Worm (Caenorhabditis elegans) whole organism, L4 larva: ENCODE data around the gene col-101.

Source experiments
- F10B5.3 ChIP-seq: sonication (generic microtip); optimal IDR thresholded peaks from 2 replicates; lab custom pipeline; 2016; ENCODE audit warnings: mild to moderate bottlenecking, missing genetic modification characterization, missing compliant biosample characterization
- Y48G9A.11 ChIP-seq: fragments of 200-800 bp; sonication (Bioruptor generic); IDR thresholded peaks from 2 replicates; pipeline ENCODE4 v1.3.6; 2022; ENCODE audit warnings: missing genetic modification reagents, missing genetic modification characterization, missing compliant biosample characterization
- aha-1 ChIP-seq: fragments of 150-350 bp; peaks from one replicate; lab custom pipeline; 2014; ENCODE audit warnings: missing biosample characterization, missing genetic modification characterization
- arid-1 ChIP-seq: fragments of 200-800 bp; sonication (Bioruptor generic); conservative IDR thresholded peaks from 2 replicates; pipeline ENCODE4 v1.3.6; 2022; ENCODE audit warnings: missing genetic modification reagents, missing genetic modification characterization, missing compliant biosample characterization
- ceh-44 ChIP-seq: fragments of 200-800 bp; sonication (Bioruptor generic); IDR thresholded peaks from 2 replicates; pipeline ENCODE4 v1.3.6; 2022; ENCODE audit warnings: missing genetic modification reagents, missing genetic modification characterization, missing compliant biosample characterization
- ceh-62 ChIP-seq: sonication (generic microtip); optimal IDR thresholded peaks from 2 replicates; lab custom pipeline; 2017; ENCODE audit warnings: missing biosample characterization, missing genetic modification characterization
- ces-1 ChIP-seq: fragments of 150-350 bp; sonication (generic microtip); optimal IDR thresholded peaks from 4 replicates; lab custom pipeline; 2014; ENCODE audit warnings: missing biosample characterization, missing genetic modification reagents, missing genetic modification characterization
- ctbp-1 ChIP-seq: fragments of 200-800 bp; sonication (Bioruptor generic); IDR thresholded peaks from 2 replicates; pipeline ENCODE4 v1.3.6; 2022; ENCODE audit warnings: missing genetic modification reagents, missing genetic modification characterization, missing compliant biosample characterization
- daf-12 ChIP-seq: fragments of 150-350 bp; optimal IDR thresholded peaks from 2 replicates; lab custom pipeline; 2014; ENCODE audit warnings: missing biosample characterization, missing genetic modification reagents, missing genetic modification characterization
- daf-16 ChIP-seq, 3 experiments: sonication (generic microtip); optimal IDR thresholded peaks; 2 replicates each; lab custom pipeline; 2016 to 2017; ENCODE audit warnings: missing genetic modification characterization in 3 of 3, missing genetic modification reagents in 3 of 3, mild to moderate bottlenecking in 2 of 3, missing compliant biosample characterization in 2 of 3, missing biosample characterization in 1 of 3, moderate library complexity in 1 of 3
- dmd-6 ChIP-seq: fragments of 200-800 bp; sonication (Bioruptor generic); IDR thresholded peaks from 2 replicates; pipeline ENCODE4 v1.3.6; 2022; ENCODE audit warnings: missing genetic modification reagents, missing genetic modification characterization, missing compliant biosample characterization
- dmd-8 ChIP-seq: fragments of 200-800 bp; sonication (Bioruptor generic); IDR thresholded peaks from 2 replicates; pipeline ENCODE4 v1.3.6; 2022; ENCODE audit warnings: missing genetic modification characterization, missing compliant biosample characterization
- dve-1 ChIP-seq: sonication (generic microtip); optimal IDR thresholded peaks from 2 replicates; lab custom pipeline; 2017; ENCODE audit warnings: antibody characterized with exemption, mild to moderate bottlenecking, missing genetic modification characterization, missing compliant biosample characterization; ENCODE audit not compliant: insufficient read depth
- egl-27 ChIP-seq: sonication (generic microtip); optimal IDR thresholded peaks from 3 replicates; lab custom pipeline; 2017; ENCODE audit warnings: missing biosample characterization, missing genetic modification reagents, missing genetic modification characterization
- egl-43 ChIP-seq: fragments of 200-800 bp; sonication (Bioruptor generic); IDR thresholded peaks from 2 replicates; pipeline ENCODE4 v1.3.6; 2022; ENCODE audit warnings: missing genetic modification reagents, missing genetic modification characterization, missing compliant biosample characterization
- fos-1 ChIP-seq: fragments of 150-350 bp; optimal IDR thresholded peaks from 2 replicates; lab custom pipeline; 2014; ENCODE audit warnings: missing biosample characterization, missing genetic modification characterization
- hlh-11 ChIP-seq: fragments of 200-800 bp; sonication (Bioruptor generic); optimal IDR thresholded peaks from 2 replicates; lab custom pipeline; 2018; ENCODE audit warnings: mild to moderate bottlenecking, missing genetic modification characterization, missing compliant biosample characterization
- hlh-30 ChIP-seq: sonication (generic microtip); optimal IDR thresholded peaks from 2 replicates; lab custom pipeline; 2017; ENCODE audit warnings: antibody characterized with exemption, mild to moderate bottlenecking, missing genetic modification characterization, missing compliant biosample characterization; ENCODE audit not compliant: insufficient read depth
- hmg-1.1 ChIP-seq: fragments of 200-800 bp; sonication (Bioruptor generic); IDR thresholded peaks from 2 replicates; pipeline ENCODE4 v1.3.6; 2022; ENCODE audit warnings: missing genetic modification reagents, missing genetic modification characterization, missing compliant biosample characterization
- jun-1 ChIP-seq: fragments of 150-350 bp; optimal IDR thresholded peaks from 2 replicates; lab custom pipeline; 2014; ENCODE audit warnings: missing biosample characterization, missing genetic modification reagents, missing genetic modification characterization
- lim-7 ChIP-seq: fragments of 200-800 bp; sonication (Bioruptor generic); IDR thresholded peaks from 2 replicates; pipeline ENCODE4 v1.3.6; 2022; ENCODE audit warnings: missing genetic modification characterization, missing compliant biosample characterization
- lin-1 ChIP-seq: fragments of 200-800 bp; sonication (Bioruptor generic); IDR thresholded peaks from 2 replicates; pipeline ENCODE4 v1.3.6; 2022; ENCODE audit warnings: missing genetic modification reagents, missing genetic modification characterization, missing compliant biosample characterization
- lin-15B ChIP-seq: fragments of 150-350 bp; sonication (generic microtip); optimal IDR thresholded peaks from 3 replicates; lab custom pipeline; 2014; ENCODE audit warnings: missing biosample characterization, missing genetic modification characterization
- lsy-2 ChIP-seq, 2 experiments: fragments of 150-350 bp in 1 of 2; sonication (generic microtip) in 1 of 2; optimal IDR thresholded peaks; 2 replicates each; lab custom pipeline; 2014 to 2017; ENCODE audit warnings: missing biosample characterization in 2 of 2, missing genetic modification characterization in 2 of 2
- mes-2 ChIP-seq: sonication (generic microtip); optimal IDR thresholded peaks from 2 replicates; lab custom pipeline; 2016; ENCODE audit warnings: missing genotype, mild to moderate bottlenecking, missing genetic modification characterization, missing compliant biosample characterization; ENCODE audit not compliant: poor library complexity, severe bottlenecking
- nhr-102 ChIP-seq: sonication (generic microtip); optimal IDR thresholded peaks from 2 replicates; lab custom pipeline; 2016; ENCODE audit warnings: mild to moderate bottlenecking, missing genetic modification characterization, moderate library complexity, missing compliant biosample characterization
- nhr-11 ChIP-seq: fragments of 150-350 bp; optimal IDR thresholded peaks from 2 replicates; lab custom pipeline; 2014; ENCODE audit warnings: missing biosample characterization, missing genetic modification characterization
- nhr-237 ChIP-seq: sonication (generic microtip); optimal IDR thresholded peaks from 2 replicates; lab custom pipeline; 2017; ENCODE audit warnings: missing biosample characterization, missing genetic modification characterization
- nhr-25 ChIP-seq: sonication (generic microtip); optimal IDR thresholded peaks from 2 replicates; lab custom pipeline; 2017; ENCODE audit warnings: missing genetic modification characterization, mild to moderate bottlenecking, missing compliant biosample characterization, antibody characterized with exemption, moderate library complexity, borderline replicate concordance; ENCODE audit not compliant: insufficient read depth
- nhr-28 ChIP-seq: fragments of 150-350 bp; optimal IDR thresholded peaks from 2 replicates; lab custom pipeline; 2014; ENCODE audit warnings: missing biosample characterization, missing genetic modification characterization
- nhr-41 ChIP-seq: fragments of 200-800 bp; sonication (Bioruptor generic); IDR thresholded peaks from 2 replicates; pipeline ENCODE4 v1.3.6; 2022; ENCODE audit warnings: missing genetic modification reagents, missing genetic modification characterization, missing compliant biosample characterization
- nhr-42 ChIP-seq: fragments of 200-800 bp; sonication (Bioruptor generic); IDR thresholded peaks from 2 replicates; pipeline ENCODE4 v1.3.6; 2022; ENCODE audit warnings: missing genetic modification characterization, missing compliant biosample characterization
- nhr-48 ChIP-seq: sonication (generic microtip); optimal IDR thresholded peaks from 2 replicates; lab custom pipeline; 2016; ENCODE audit warnings: mild to moderate bottlenecking, missing genetic modification characterization, missing compliant biosample characterization
- nhr-6 ChIP-seq: fragments of 150-350 bp; optimal IDR thresholded peaks from 2 replicates; lab custom pipeline; 2014; ENCODE audit warnings: missing biosample characterization, missing genetic modification characterization
- nhr-76 ChIP-seq: fragments of 150-350 bp; optimal IDR thresholded peaks from 2 replicates; lab custom pipeline; 2014; ENCODE audit warnings: missing biosample characterization, missing genetic modification characterization
- nhr-77 ChIP-seq: fragments of 150-350 bp; optimal IDR thresholded peaks from 2 replicates; lab custom pipeline; 2014; ENCODE audit warnings: missing biosample characterization, missing genetic modification characterization
- pha-4 ChIP-seq, 2 experiments: fragments of 150-350 bp in 1 of 2; fragments of 200-800 bp in 1 of 2; sonication (Bioruptor generic) in 1 of 2; IDR thresholded peaks in 1 of 2; optimal IDR thresholded peaks in 1 of 2; 2 replicates each; pipeline versions ENCODE4 v1.3.6 to Lab custom; 2014 to 2022; ENCODE audit warnings: missing genetic modification characterization in 2 of 2, missing genetic modification reagents in 2 of 2, missing biosample characterization in 1 of 2, missing compliant biosample characterization in 1 of 2
- php-3 ChIP-seq: fragments of 200-800 bp; sonication (Bioruptor generic); IDR thresholded peaks from 2 replicates; pipeline ENCODE4 v1.3.6; 2022; ENCODE audit warnings: missing genetic modification reagents, missing genetic modification characterization, missing compliant biosample characterization
- pqm-1 ChIP-seq: sonication (generic microtip); optimal IDR thresholded peaks from 2 replicates; lab custom pipeline; 2017; ENCODE audit warnings: missing biosample characterization, missing genetic modification characterization
- rbr-2 ChIP-seq: sonication (generic microtip); optimal IDR thresholded peaks from 2 replicates; lab custom pipeline; 2016; ENCODE audit warnings: missing genotype, missing genetic modification characterization, missing compliant biosample characterization
- set-16 ChIP-seq: fragments of 200-800 bp; sonication (Bioruptor generic); IDR thresholded peaks from 2 replicates; pipeline ENCODE4 v1.3.6; 2022; ENCODE audit warnings: missing genetic modification reagents, missing genetic modification characterization, missing compliant biosample characterization
- spr-3 ChIP-seq: fragments of 200-800 bp; sonication (Bioruptor generic); optimal IDR thresholded peaks from 2 replicates; lab custom pipeline; 2018; ENCODE audit warnings: mild to moderate bottlenecking, missing genetic modification characterization, missing compliant biosample characterization
- tag-97 ChIP-seq: fragments of 200-800 bp; sonication (Bioruptor generic); IDR thresholded peaks from 2 replicates; pipeline ENCODE4 v1.3.6; 2022; ENCODE audit warnings: missing genetic modification characterization, missing compliant biosample characterization
- tra-1 ChIP-seq: fragments of 200-800 bp; sonication (Bioruptor generic); IDR thresholded peaks from 2 replicates; pipeline ENCODE4 v1.3.6; 2022; ENCODE audit warnings: missing genetic modification reagents, missing genetic modification characterization, missing compliant biosample characterization
- unc-62 ChIP-seq, 3 experiments: fragments of 150-350 bp in 1 of 3; sonication (generic microtip); optimal IDR thresholded peaks in 2 of 3; peaks in 1 of 3; 1 replicate in 1 of 3; 2 replicates in 2 of 3; lab custom pipeline; 2014 to 2017; ENCODE audit warnings: missing biosample characterization in 3 of 3, missing genetic modification characterization in 3 of 3, missing genetic modification reagents in 3 of 3, missing genotype in 1 of 3
- ztf-11 ChIP-seq: fragments of 150-350 bp; optimal IDR thresholded peaks from 2 replicates; lab custom pipeline; 2014; ENCODE audit warnings: missing biosample characterization, missing genetic modification characterization

col-101 gene

DNA sequence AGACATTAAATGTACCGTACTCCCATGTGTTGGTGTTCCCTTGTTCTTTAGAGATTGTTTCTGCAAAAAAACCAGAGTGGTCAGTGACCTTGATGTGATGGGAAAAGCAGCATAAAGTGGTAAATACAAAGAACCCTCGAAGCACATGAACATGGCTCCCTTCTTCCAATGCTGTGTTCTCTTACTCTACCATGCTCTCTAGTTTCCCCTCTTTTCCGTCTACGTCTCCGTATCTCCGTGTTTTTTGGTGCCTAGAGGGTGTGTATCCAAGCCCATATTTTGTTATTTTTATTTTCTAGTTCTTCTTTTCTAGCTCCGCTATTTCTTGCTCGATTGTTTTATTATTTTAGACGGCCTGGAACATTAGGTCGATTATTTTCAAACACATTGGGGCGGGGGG lies 20.2 kb downstream of the col-101 start (continued):
- TF ChIP-seq daf-16 (GFP tag; optimal IDR thresholded peaks at IDR 0.05; lab: Kevin White, UChicago) (no peak), daf-16 (tag; optimal IDR thresholded peaks at IDR 0.05; lab: Kevin White, UChicago) (no peak), mes-2 (tag; lab: Kevin White, UChicago) (peak; percentile 19), ztf-11 (no peak), nhr-42 (GFP tag; lab: Robert Waterston, UW) (no peak), egl-27 (tag; lab: Kevin White, UChicago) (no peak), lin-15B (tag; lab: Kevin White, UChicago) (no peak), lim-7 (GFP tag; lab: Robert Waterston, UW) (no peak), pqm-1 (no peak), tag-97 (GFP tag; lab: Robert Waterston, UW) (no peak), dmd-8 (GFP tag; lab: Robert Waterston, UW) (no peak), ctbp-1 (GFP tag; lab: Robert Waterston, UW) (no peak), nhr-41 (0 out of 2 replicates have a peak, but pooled peaks have one; percentile 10), ceh-44 (GFP tag; lab: Robert Waterston, UW) (no peak)

- TF ChIP-seq nhr-76 (tag; lab: Kevin White, UChicago) (no peak), nhr-28 (tag; lab: Kevin White, UChicago) (peak; percentile 42), dve-1 (tag; lab: Kevin White, UChicago) (peak; percentile 52), daf-16 (GFP tag; optimal IDR thresholded peaks at IDR 0.05; lab: Kevin White, UChicago) (no peak), daf-16 (tag; optimal IDR thresholded peaks at IDR 0.05; lab: Kevin White, UChicago) (peak; percentile 28), lsy-2 (tag; optimal IDR thresholded peaks at IDR 0.05; lab: Kevin White, UChicago) (no peak), php-3 (GFP tag; lab: Robert Waterston, UW) (peak; percentile 89), pqm-1 (peak; percentile 22), nhr-77 (tag; lab: Kevin White, UChicago) (peak; percentile 22), hlh-11 (no peak)
Measured at ce11 chrIV:305101-305500, 21.7 kb downstream of the col-101 start.

DNA sequence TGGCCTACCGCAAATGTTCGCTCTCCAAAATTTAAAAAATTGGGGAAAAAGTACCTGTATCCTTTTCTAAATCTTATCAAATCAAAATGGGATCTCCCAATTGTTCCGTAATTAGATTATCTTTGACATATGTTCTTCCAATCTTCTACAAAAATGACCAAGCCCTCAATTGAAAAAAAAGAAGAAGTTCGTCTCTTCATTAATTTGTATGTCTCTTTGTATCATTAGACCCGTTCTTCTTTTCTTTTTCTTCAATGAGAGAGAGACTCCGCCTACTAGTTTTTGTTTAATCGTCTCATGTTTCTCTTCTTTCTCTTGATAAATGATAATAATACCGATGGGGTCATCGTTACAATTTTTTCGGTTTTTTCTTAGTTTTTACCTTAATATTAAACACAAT lies 23.6 kb downstream of the col-101 start:
- TF ChIP-seq nhr-11 (tag; lab: Kevin White, UChicago) (no peak), ceh-62 (tag; lab: Kevin White, UChicago) (no peak), egl-43 (GFP tag; lab: Robert Waterston, UW) (no peak), pha-4 (GFP tag; IDR thresholded peaks at IDR 0.05; lab: Robert Waterston, UW) (no peak), pha-4 (tag; optimal IDR thresholded peaks at IDR 0.05; lab: Kevin White, UChicago) (no peak), tra-1 (GFP tag; lab: Robert Waterston, UW) (0 out of 2 replicates have a peak, but pooled peaks have one; percentile 20), F10B5.3 (tag; lab: Kevin White, UChicago) (no peak), nhr-237 (tag; lab: Kevin White, UChicago) (no peak), ztf-11 (no peak), php-3 (GFP tag; lab: Robert Waterston, UW) (no peak), nhr-25 (tag; lab: Kevin White, UChicago) (no peak), spr-3 (no peak), jun-1 (tag; lab: Kevin White, UChicago) (no peak), ces-1 (GFP tag; lab: Kevin White, UChicago) (no peak), aha-1 (tag; lab: Kevin White, UChicago) (peak; percentile 77), hmg-1.1 (GFP tag; lab: Robert Waterston, UW) (no peak), nhr-77 (tag; lab: Kevin White, UChicago) (no peak), arid-1 (no peak), nhr-6 (tag; lab: Kevin White, UChicago) (no peak), hlh-30 (tag; lab: Kevin White, UChicago) (peak; percentile 19), Y48G9A.11 (GFP tag; lab: Robert Waterston, UW) (no peak), nhr-48 (tag; lab: Kevin White, UChicago) (peak; percentile 11), tag-97 (GFP tag; lab: Robert Waterston, UW) (no peak), set-16 (GFP tag; lab: Robert Waterston, UW) (no peak), fos-1 (tag; lab: Kevin White, UChicago) (no peak), unc-62 (GFP tag; optimal IDR thresholded peaks at IDR 0.05 in 1 of 2; lab: Kevin White, UChicago) (peak in 1 of 2 experiments; percentile 67), unc-62 (tag; optimal IDR thresholded peaks at IDR 0.05; lab: Kevin White, UChicago) (no peak), daf-12 (tag; lab: Kevin White, UChicago) (no peak), lin-1 (no peak), nhr-102 (no peak), rbr-2 (tag; lab: Kevin White, UChicago) (no peak), dmd-6 (GFP tag; lab: Robert Waterston, UW) (0 out of 2 replicates have a peak, but pooled peaks have one; percentile 14)
